Fruit fly (Drosophila melanogaster) whole organism, embryonic: ENCODE data around the gene CG16972.
A peak's percentile ranks its signal among the peaks of the same experiment; 100 is the strongest.

Experiments used
- Aef1 ChIP-seq: fragments of 200-800 bp; sonication (Bioruptor generic); IDR thresholded peaks from 3 replicates; pipeline ENCODE4 v1.3.6; 2022; ENCODE audit warnings: missing biosample characterization, missing genetic modification characterization
- C15 ChIP-seq: fragments of 200-800 bp; sonication (Bioruptor generic); IDR thresholded peaks from 3 replicates; pipeline ENCODE4 v1.3.6; 2022; ENCODE audit warnings: missing biosample characterization, missing genetic modification characterization
- CG10462 ChIP-seq: fragments of 200-800 bp; sonication (Bioruptor generic); optimal IDR thresholded peaks from 2 replicates; lab custom pipeline; 2016; ENCODE audit warnings: missing biosample characterization, missing genetic modification characterization
- CG11093 ChIP-seq: fragments of 200-800 bp; sonication (Bioruptor generic); IDR thresholded peaks from 3 replicates; pipeline ENCODE4 v1.3.6; 2022; ENCODE audit warnings: missing biosample characterization, missing genetic modification characterization
- CG11398 ChIP-seq: fragments of 200-800 bp; sonication (Bioruptor generic); optimal IDR thresholded peaks from 2 replicates; lab custom pipeline; 2016; ENCODE audit warnings: missing biosample characterization, missing genetic modification characterization
- CG11723 ChIP-seq: fragments of 200-800 bp; sonication (Bioruptor generic); optimal IDR thresholded peaks from 2 replicates; lab custom pipeline; 2017; ENCODE audit warnings: missing biosample characterization, mild to moderate bottlenecking, missing genetic modification characterization
- CG13296 ChIP-seq: fragments of 200-800 bp; sonication (Bioruptor generic); optimal IDR thresholded peaks from 3 replicates; lab custom pipeline; 2018; ENCODE audit warnings: missing biosample characterization, mild to moderate bottlenecking, missing genetic modification characterization
- CG17328 ChIP-seq: fragments of 200-800 bp; sonication (Bioruptor generic); IDR thresholded peaks from 2 replicates; pipeline ENCODE4 v1.3.6; 2022; ENCODE audit warnings: missing biosample characterization, missing genetic modification characterization
- CG18262 ChIP-seq: fragments of 200-800 bp; optimal IDR thresholded peaks from 3 replicates; lab custom pipeline; 2019; ENCODE audit warnings: missing biosample characterization, mild to moderate bottlenecking, missing genetic modification characterization, moderate library complexity
- CG2120 ChIP-seq: fragments of 200-800 bp; sonication (Bioruptor generic); optimal IDR thresholded peaks from 3 replicates; lab custom pipeline; 2016; ENCODE audit warnings: missing biosample characterization, missing genetic modification characterization
- CG32767 ChIP-seq: fragments of 200-800 bp; sonication (Bioruptor generic); IDR thresholded peaks from 2 replicates; pipeline ENCODE4 v1.3.6; 2022; ENCODE audit warnings: missing biosample characterization, missing genetic modification characterization
- CG4328 ChIP-seq: fragments of 200-800 bp; sonication (Bioruptor generic); optimal IDR thresholded peaks from 3 replicates; lab custom pipeline; 2017; ENCODE audit warnings: missing biosample characterization, missing genetic modification reagents, missing genetic modification characterization
- CG43689 ChIP-seq: fragments of 200-800 bp; sonication (Bioruptor generic); IDR thresholded peaks from 2 replicates; pipeline ENCODE4 v1.3.6; 2022; ENCODE audit warnings: missing biosample characterization, missing genetic modification characterization
- CG4424 ChIP-seq: fragments of 200-800 bp; sonication (Bioruptor generic); optimal IDR thresholded peaks from 3 replicates; lab custom pipeline; 2016; ENCODE audit warnings: missing biosample characterization, missing genetic modification characterization
- CG4707 ChIP-seq: fragments of 200-800 bp; sonication (Bioruptor generic); optimal IDR thresholded peaks from 2 replicates; lab custom pipeline; 2018; ENCODE audit warnings: missing biosample characterization, mild to moderate bottlenecking, missing genetic modification characterization, moderate library complexity
- CG6654 ChIP-seq: fragments of 200-800 bp; sonication (Bioruptor generic); optimal IDR thresholded peaks from 2 replicates; lab custom pipeline; 2017; ENCODE audit warnings: missing biosample characterization, mild to moderate bottlenecking, missing genetic modification characterization
- CG7987 ChIP-seq: fragments of 200-800 bp; sonication (Bioruptor generic); optimal IDR thresholded peaks from 2 replicates; lab custom pipeline; 2018; ENCODE audit warnings: missing biosample characterization, mild to moderate bottlenecking, missing genetic modification characterization, moderate library complexity
- D ChIP-seq, 2 experiments: fragments of 200-800 bp in 1 of 2; fragments of >200 bp in 1 of 2; sonication (Bioruptor generic) in 1 of 2; optimal IDR thresholded peaks; 2 replicates in 1 of 2; 3 replicates in 1 of 2; lab custom pipeline; 2017; ENCODE audit warnings: mild to moderate bottlenecking in 1 of 2, missing biosample characterization in 1 of 2, missing genetic modification characterization in 1 of 2, missing genetic modification reagents in 1 of 2
- Ets65A ChIP-seq: fragments of 200-800 bp; sonication (Bioruptor generic); peaks from one replicate; lab custom pipeline; 2016; ENCODE audit warnings: missing biosample characterization, missing genetic modification characterization
- Kr ChIP-seq: fragments of 200-800 bp; sonication (Bioruptor generic); optimal IDR thresholded peaks from 2 replicates; lab custom pipeline; 2017; ENCODE audit warnings: missing biosample characterization, mild to moderate bottlenecking, missing genetic modification characterization
- Max ChIP-seq: fragments of 200-800 bp; sonication (Bioruptor generic); optimal IDR thresholded peaks from 2 replicates; lab custom pipeline; 2016; ENCODE audit warnings: missing biosample characterization, mild to moderate bottlenecking, missing genetic modification characterization
- NK7.1 ChIP-seq: fragments of 200-800 bp; sonication (Bioruptor generic); optimal IDR thresholded peaks from 3 replicates; lab custom pipeline; 2016; ENCODE audit warnings: missing biosample characterization, missing genetic modification characterization
- Sry-δ ChIP-seq: fragments of 200-800 bp; sonication (Bioruptor generic); optimal IDR thresholded peaks from 2 replicates; lab custom pipeline; 2016; ENCODE audit warnings: missing biosample characterization, missing genetic modification characterization
- TFAM ChIP-seq: fragments of 200-800 bp; sonication (Bioruptor generic); optimal IDR thresholded peaks from 2 replicates; lab custom pipeline; 2017; ENCODE audit warnings: missing biosample characterization, missing genetic modification characterization, inconsistent platforms
- Tbp ChIP-seq: fragments of >200 bp; optimal IDR thresholded peaks from 2 replicates; lab custom pipeline; 2018; ENCODE audit warnings: missing biosample characterization, missing genetic modification characterization
- abd-A ChIP-seq: fragments of 200-800 bp; sonication (Bioruptor generic); optimal IDR thresholded peaks from 3 replicates; lab custom pipeline; 2019; ENCODE audit warnings: missing biosample characterization, mild to moderate bottlenecking, missing genetic modification characterization, moderate library complexity
- aop ChIP-seq: fragments of 200-800 bp; sonication (Bioruptor generic); IDR thresholded peaks from 2 replicates; pipeline ENCODE4 v1.3.6; 2022; ENCODE audit warnings: missing biosample characterization, missing genetic modification characterization
- ase ChIP-seq: fragments of 200-800 bp; sonication (Bioruptor generic); IDR thresholded peaks from 3 replicates; pipeline ENCODE4 v1.3.6; 2022; ENCODE audit warnings: missing biosample characterization, missing genetic modification characterization
- br ChIP-seq: fragments of >200 bp; optimal IDR thresholded peaks from 2 replicates; lab custom pipeline; 2017
- btn ChIP-seq: fragments of 200-800 bp; sonication (Bioruptor generic); optimal IDR thresholded peaks from 2 replicates; lab custom pipeline; 2016; ENCODE audit warnings: missing biosample characterization, missing genetic modification characterization
- cad ChIP-seq: fragments of >200 bp; optimal IDR thresholded peaks from 2 replicates; lab custom pipeline; 2017; ENCODE audit warnings: missing biosample characterization, missing genetic modification characterization
- dati ChIP-seq: fragments of 200-800 bp; sonication (Bioruptor generic); IDR thresholded peaks from 2 replicates; pipeline ENCODE4 v1.3.6; 2022; ENCODE audit warnings: missing biosample characterization, missing genetic modification characterization
- dpn ChIP-seq, 2 experiments: fragments of 200-800 bp; sonication (Bioruptor generic); optimal IDR thresholded peaks; 3 replicates each; lab custom pipeline; 2016; ENCODE audit warnings: missing biosample characterization in 2 of 2, missing genetic modification characterization in 2 of 2
- fru ChIP-seq: fragments of >200 bp; optimal IDR thresholded peaks from 2 replicates; lab custom pipeline; 2017
- her ChIP-seq: fragments of 200-800 bp; sonication (Bioruptor generic); optimal IDR thresholded peaks from 2 replicates; lab custom pipeline; 2016; ENCODE audit warnings: missing biosample characterization, missing genetic modification characterization
- kay ChIP-seq: fragments of 200-800 bp; sonication (Bioruptor generic); optimal IDR thresholded peaks from 2 replicates; lab custom pipeline; 2016; ENCODE audit warnings: missing biosample characterization, missing genetic modification characterization
- nerfin-2 ChIP-seq: fragments of 200-800 bp; sonication (Bioruptor generic); IDR thresholded peaks from 2 replicates; pipeline ENCODE4 v1.3.6; 2022; ENCODE audit warnings: missing biosample characterization, missing genetic modification characterization; ENCODE audit not compliant: partially characterized antibody
- onecut ChIP-seq: fragments of 200-800 bp; sonication (Bioruptor generic); IDR thresholded peaks from 2 replicates; pipeline ENCODE4 v1.3.6; 2022; ENCODE audit warnings: missing biosample characterization, missing genetic modification characterization
- pnt ChIP-seq: fragments of 200-800 bp; sonication (Bioruptor generic); optimal IDR thresholded peaks from 3 replicates; lab custom pipeline; 2016; ENCODE audit warnings: missing biosample characterization, missing genetic modification characterization
- prd ChIP-seq, 3 experiments: fragments of >200 bp in 2 of 3; fragments of 200-800 bp in 1 of 3; sonication (Bioruptor generic) in 1 of 3; optimal IDR thresholded peaks in 2 of 3; IDR thresholded peaks in 1 of 3; 2 replicates in 2 of 3; 3 replicates in 1 of 3; pipeline versions ENCODE4 v1.3.6 to Lab custom; 2017 to 2022; ENCODE audit warnings: missing biosample characterization in 1 of 3, missing genetic modification characterization in 1 of 3
- scrt ChIP-seq: fragments of 200-800 bp; sonication (Bioruptor generic); optimal IDR thresholded peaks from 2 replicates; lab custom pipeline; 2018; ENCODE audit warnings: missing biosample characterization, mild to moderate bottlenecking, missing genetic modification characterization, moderate library complexity
- slbo ChIP-seq: fragments of 200-800 bp; sonication (Bioruptor generic); IDR thresholded peaks from 2 replicates; pipeline ENCODE4 v1.3.6; 2022; ENCODE audit warnings: missing biosample characterization, missing genetic modification characterization
- tgo ChIP-seq: fragments of 200-800 bp; sonication (Bioruptor generic); IDR thresholded peaks from 3 replicates; pipeline ENCODE4 v1.3.6; 2022; ENCODE audit warnings: missing biosample characterization, missing genetic modification characterization
- tll ChIP-seq, 2 experiments: fragments of 200-800 bp in 1 of 2; fragments of >200 bp in 1 of 2; sonication (Bioruptor generic) in 1 of 2; optimal IDR thresholded peaks; 2 replicates each; lab custom pipeline; 2017 to 2019; ENCODE audit warnings: missing biosample characterization in 2 of 2, missing genetic modification characterization in 2 of 2, mild to moderate bottlenecking in 1 of 2, moderate library complexity in 1 of 2
- ttk ChIP-seq: fragments of 200-800 bp; sonication (Bioruptor generic); IDR thresholded peaks from 2 replicates; pipeline ENCODE4 v2.1.2; 2022; ENCODE audit warnings: missing biosample characterization, missing genetic modification characterization
- twi ChIP-seq: fragments of 200-800 bp; optimal IDR thresholded peaks from 2 replicates; lab custom pipeline; 2019; ENCODE audit warnings: missing biosample characterization, mild to moderate bottlenecking, missing genetic modification characterization, moderate library complexity
- tx ChIP-seq: fragments of 200-800 bp; sonication (Bioruptor generic); optimal IDR thresholded peaks from 2 replicates; lab custom pipeline; 2016; ENCODE audit warnings: missing biosample characterization, missing genetic modification characterization
- zfh2 ChIP-seq: fragments of 200-800 bp; sonication (Bioruptor generic); optimal IDR thresholded peaks from 2 replicates; lab custom pipeline; 2016; ENCODE audit warnings: missing biosample characterization, missing genetic modification characterization

The CG16972 gene

DNA sequence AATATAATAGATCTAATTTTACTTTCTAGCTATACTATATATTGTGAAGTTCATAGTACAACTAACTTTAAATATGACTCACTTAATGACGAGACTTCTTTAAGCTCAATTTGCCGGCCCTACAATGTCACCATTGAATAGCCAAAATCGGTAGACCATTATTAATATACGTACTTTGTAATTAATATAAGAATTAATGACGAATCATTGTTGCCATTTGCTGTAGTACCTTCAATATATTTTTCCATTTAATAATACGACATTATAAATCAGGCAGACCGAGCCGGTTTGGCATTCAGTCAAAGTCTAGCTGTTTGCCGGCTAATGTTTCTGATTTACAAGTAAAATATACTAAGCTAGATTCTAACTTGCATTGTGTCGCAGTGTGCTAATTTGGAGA is 36.6 kb upstream of the CG16972 start, which contains the start of gene Jhbp13:
Gene Jhbp13, plus strand, starts transcription at position 301 of the 400 bp plus-strand sequence.
- TF ChIP-seq CG2120 = no peak
- no peak for TF ChIP-seq tll (GFP tag; optimal IDR thresholded peaks at IDR 0.05; lab: Kevin White, UChicago)
- TF ChIP-seq Sry-δ (GFP tag; lab: Kevin White, UChicago) = no peak
- no peak for TF ChIP-seq Tbp (GFP tag; lab: Kevin White, UChicago)
- TF ChIP-seq CG18262 = no peak
- no peak for TF ChIP-seq twi (tag; lab: Kevin White, UChicago)
- TF ChIP-seq dati (GFP tag; lab: Robert Waterston, UW) = no peak
- TF ChIP-seq ttk (GFP tag; lab: Robert Waterston, UW) = no peak
- TF ChIP-seq CG7987 (GFP tag; lab: Kevin White, UChicago) = no peak
- no peak for TF ChIP-seq CG13296 (GFP tag; lab: Kevin White, UChicago)
- TF ChIP-seq CG10462 (GFP tag; lab: Kevin White, UChicago) = no peak
- no peak for TF ChIP-seq br (lab: Kevin White, UChicago)

DNA sequence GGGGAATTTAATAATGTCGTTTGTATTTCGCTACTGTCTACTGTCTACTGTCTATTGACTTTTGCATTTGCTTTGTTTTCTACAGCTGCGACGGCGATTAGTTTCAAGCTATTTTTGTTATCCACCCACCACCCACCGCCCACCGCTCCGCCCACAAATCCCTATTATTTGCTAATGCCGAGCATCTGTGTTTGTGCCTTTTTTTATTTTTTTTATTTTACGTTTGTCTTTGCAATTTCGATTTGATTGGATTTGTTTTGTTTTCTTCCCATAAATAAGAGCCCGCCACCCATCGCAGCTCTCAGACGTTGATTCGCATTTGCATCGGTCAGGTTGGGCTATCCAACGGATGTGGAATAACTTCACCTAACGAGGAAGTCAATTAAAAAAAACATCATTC is 33.1 kb upstream of the CG16972 start, which contains the start of gene Jhbp14:
Gene Jhbp14, plus strand, starts transcription at position 301 of the 400 bp plus-strand sequence.
- TF ChIP-seq pnt (no peak), CG4424 (GFP tag; lab: Kevin White, UChicago) (no peak), scrt (GFP tag; lab: Kevin White, UChicago) (no peak), abd-A (no peak), zfh2 (no peak), prd (optimal IDR thresholded peaks at IDR 0.05; lab: Kevin White, UChicago) (no peak), prd (GFP tag; IDR thresholded peaks at IDR 0.05; lab: Robert Waterston, UW) (no peak), C15 (GFP tag; lab: Robert Waterston, UW) (no peak), Max (GFP tag; lab: Kevin White, UChicago) (no peak), slbo (GFP tag; lab: Robert Waterston, UW) (no peak), btn (GFP tag; lab: Kevin White, UChicago) (no peak), CG4707 (GFP tag; lab: Kevin White, UChicago) (no peak), onecut (GFP tag; lab: Robert Waterston, UW) (no peak), D (optimal IDR thresholded peaks at IDR 0.05; lab: Kevin White, UChicago) (no peak), D (GFP tag; optimal IDR thresholded peaks at IDR 0.05; lab: Kevin White, UChicago) (no peak), Aef1 (GFP tag; lab: Robert Waterston, UW) (no peak), nerfin-2 (GFP tag; lab: Robert Waterston, UW) (no peak), CG4328 (GFP tag; lab: Kevin White, UChicago) (no peak)

DNA sequence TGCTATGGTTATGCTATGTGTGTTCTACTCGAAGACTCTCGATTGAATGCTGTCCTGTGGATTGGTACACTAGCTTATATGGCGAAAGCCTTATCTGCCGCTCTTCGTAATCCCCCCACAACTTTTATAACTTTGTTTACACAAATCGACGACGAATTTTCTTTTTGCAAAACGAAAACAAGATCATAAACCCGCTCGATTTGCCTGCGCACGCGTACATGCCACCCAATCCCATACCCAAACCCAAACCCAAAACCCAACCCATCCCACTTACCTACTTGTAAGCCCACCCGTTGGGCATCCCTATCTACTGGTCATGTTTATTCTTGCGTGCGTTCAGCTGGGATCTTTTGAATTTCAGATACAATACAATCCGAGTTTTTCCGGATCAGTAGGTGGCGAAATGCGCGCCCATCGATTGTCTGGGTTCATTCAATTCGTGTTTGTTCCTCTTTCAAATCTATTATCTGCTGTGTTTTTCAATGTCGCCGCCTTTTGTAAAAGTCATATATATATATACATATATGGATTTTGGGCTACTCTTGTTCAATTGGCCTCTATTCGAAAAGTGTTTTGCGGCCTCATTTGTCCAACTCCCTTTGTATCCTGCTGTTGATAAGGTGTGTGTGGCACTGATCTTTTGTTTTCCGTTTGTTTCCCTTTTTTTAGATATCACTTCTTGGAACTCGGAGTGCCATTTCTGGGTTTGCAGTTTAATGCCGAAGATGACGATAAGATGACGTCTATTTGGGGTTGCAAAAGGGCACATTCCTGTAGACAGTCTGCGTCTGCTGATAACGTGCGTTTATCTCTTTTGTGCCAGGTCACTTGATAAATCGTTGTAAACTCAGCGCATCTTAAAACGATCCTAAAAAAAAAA is 31.8 kb upstream of the CG16972 start, which contains the start of gene Mabi:
Gene Mabi, minus strand, starts transcription at position 51 of the 880 bp plus-strand sequence.
- TF ChIP-seq Kr (GFP tag; lab: Kevin White, UChicago) = peak; percentile 63
- no peak for TF ChIP-seq tx (GFP tag; lab: Kevin White, UChicago)
- TF ChIP-seq CG17328 (GFP tag; lab: Robert Waterston, UW) = no peak
- TF ChIP-seq CG6654 (GFP tag; lab: Kevin White, UChicago) = no peak
- peak; percentile 36 for TF ChIP-seq Ets65A (GFP tag; lab: Kevin White, UChicago)
- no peak for TF ChIP-seq CG11723 (GFP tag; lab: Kevin White, UChicago)
- no peak for TF ChIP-seq tgo
- TF ChIP-seq kay (GFP tag; lab: Kevin White, UChicago) = no peak
- TF ChIP-seq her = no peak
- TF ChIP-seq CG7987 (GFP tag; lab: Kevin White, UChicago) = no peak
- TF ChIP-seq cad (GFP tag; lab: Kevin White, UChicago) = peak; percentile 32
- TF ChIP-seq aop = no peak
- no peak for TF ChIP-seq CG11093
- no peak for TF ChIP-seq CG43689
- TF ChIP-seq NK7.1 (GFP tag; lab: Kevin White, UChicago) = no peak
- no peak for TF ChIP-seq CG11398 (GFP tag; lab: Kevin White, UChicago)
- TF ChIP-seq CG32767 = no peak
- no peak for TF ChIP-seq fru
- TF ChIP-seq TFAM = no peak
- peak; percentile 34 for TF ChIP-seq twi (tag; lab: Kevin White, UChicago)
- no peak for TF ChIP-seq dpn (GFP tag; optimal IDR thresholded peaks at IDR 0.05; lab: Kevin White, UChicago)
- no peak for TF ChIP-seq ase (GFP tag; lab: Robert Waterston, UW)
